Fruit fly (Drosophila melanogaster) whole organism, adult: ENCODE results near the gene CG1354.
A peak's percentile ranks its signal among the peaks of the same experiment; 100 is the strongest.

Experiments used
- CG11617 ChIP-seq: fragments of 200-800 bp; sonication (Bioruptor generic); optimal IDR thresholded peaks from 2 replicates; lab custom pipeline; 2017; ENCODE audit warnings: mild to moderate bottlenecking, missing biosample characterization, missing genetic modification reagents, missing genetic modification characterization
- CG12768 ChIP-seq: fragments of 200-800 bp; sonication (Bioruptor generic); optimal IDR thresholded peaks from 2 replicates; lab custom pipeline; 2017; ENCODE audit warnings: missing biosample characterization, missing genetic modification characterization, mild to moderate bottlenecking, moderate library complexity, missing genetic modification reagents
- CG14711 ChIP-seq: fragments of 200-800 bp; sonication (Bioruptor generic); optimal IDR thresholded peaks from 2 replicates; lab custom pipeline; 2018; ENCODE audit warnings: missing biosample characterization, mild to moderate bottlenecking, missing genetic modification characterization, moderate library complexity
- CG1620 ChIP-seq: fragments of 200-800 bp; sonication (Bioruptor generic); optimal IDR thresholded peaks from 2 replicates; lab custom pipeline; 2016; ENCODE audit warnings: missing biosample characterization, missing genetic modification characterization
- CG33017 ChIP-seq: fragments of 200-800 bp; sonication (Bioruptor generic); optimal IDR thresholded peaks from 2 replicates; lab custom pipeline; 2018; ENCODE audit warnings: missing biosample characterization, mild to moderate bottlenecking, missing genetic modification characterization, moderate library complexity
- CG5204 ChIP-seq: fragments of 200-800 bp; sonication (Bioruptor generic); optimal IDR thresholded peaks from 2 replicates; lab custom pipeline; 2016; ENCODE audit warnings: missing biosample characterization, missing genetic modification characterization
- CG7045 ChIP-seq: fragments of 200-800 bp; sonication (Bioruptor generic); optimal IDR thresholded peaks from 2 replicates; lab custom pipeline; 2017; ENCODE audit warnings: missing biosample characterization, mild to moderate bottlenecking, missing genetic modification characterization
- CG7101 ChIP-seq: fragments of 200-800 bp; sonication (Bioruptor generic); optimal IDR thresholded peaks from 2 replicates; lab custom pipeline; 2018; ENCODE audit warnings: missing biosample characterization, mild to moderate bottlenecking, missing genetic modification characterization, moderate library complexity
- Clk ChIP-seq: fragments of 200-800 bp; sonication (Bioruptor generic); optimal IDR thresholded peaks from 2 replicates; lab custom pipeline; 2017; ENCODE audit warnings: missing biosample characterization, missing genetic modification characterization
- Crg-1 ChIP-seq: fragments of 200-800 bp; sonication (Bioruptor generic); optimal IDR thresholded peaks from 2 replicates; lab custom pipeline; 2016; ENCODE audit warnings: missing biosample characterization, missing genetic modification characterization
- Hr96 ChIP-seq: fragments of 200-800 bp; sonication (Bioruptor generic); optimal IDR thresholded peaks from 2 replicates; lab custom pipeline; 2016; ENCODE audit warnings: missing biosample characterization, missing genetic modification characterization
- Mnt ChIP-seq: fragments of 200-800 bp; sonication (Bioruptor generic); optimal IDR thresholded peaks from 2 replicates; lab custom pipeline; 2016; ENCODE audit warnings: missing biosample characterization, mild to moderate bottlenecking, missing genetic modification characterization
- bab1 ChIP-seq: fragments of 200-800 bp; sonication (Bioruptor generic); optimal IDR thresholded peaks from 3 replicates; lab custom pipeline; 2019; ENCODE audit warnings: missing biosample characterization, mild to moderate bottlenecking, missing genetic modification characterization, moderate library complexity
- cic ChIP-seq: fragments of 200-800 bp; sonication (Bioruptor generic); optimal IDR thresholded peaks from 2 replicates; lab custom pipeline; 2017; ENCODE audit warnings: missing biosample characterization, mild to moderate bottlenecking, missing genetic modification characterization, moderate library complexity
- cnc ChIP-seq, 2 experiments: fragments of >200 bp; optimal IDR thresholded peaks; 2 replicates each; lab custom pipeline; 2017
- kay ChIP-seq: fragments of 200-800 bp; sonication (Bioruptor generic); peaks from one replicate; lab custom pipeline; 2016; ENCODE audit warnings: missing biosample characterization, missing genetic modification characterization, borderline replicate concordance
- ovo ChIP-seq: fragments of 200-800 bp; sonication (Bioruptor generic); optimal IDR thresholded peaks from 2 replicates; lab custom pipeline; 2016; ENCODE audit warnings: missing biosample characterization, missing genetic modification characterization
- pad ChIP-seq: fragments of 200-800 bp; sonication (Bioruptor generic); optimal IDR thresholded peaks from 3 replicates; lab custom pipeline; 2017; ENCODE audit warnings: missing biosample characterization, missing genetic modification characterization, mild to moderate bottlenecking, moderate library complexity, missing genetic modification reagents
- tj ChIP-seq: fragments of 200-800 bp; sonication (Bioruptor generic); optimal IDR thresholded peaks from 3 replicates; lab custom pipeline; 2017; ENCODE audit warnings: missing biosample characterization, mild to moderate bottlenecking, missing genetic modification characterization, moderate library complexity
- toe ChIP-seq: fragments of 200-800 bp; sonication (Bioruptor generic); optimal IDR thresholded peaks from 2 replicates; lab custom pipeline; 2016; ENCODE audit warnings: missing biosample characterization, missing genetic modification characterization

The CG1354 gene

dm6 chrX:9778545-9778944 is at the start of gene CG1354:
TSS of gene CG1354 (plus strand) at chrX:9778742.
- TF ChIP-seq pad, result peak; percentile 65
- no peak for TF ChIP-seq Clk
- TF ChIP-seq CG7101 (tag; lab: Kevin White, UChicago), result peak; percentile 31
- TF ChIP-seq CG1620 (GFP tag; lab: Kevin White, UChicago), result peak; percentile 74
- peak; percentile 77 for TF ChIP-seq Hr96 (GFP tag; lab: Kevin White, UChicago)
- no peak for TF ChIP-seq cnc (optimal IDR thresholded peaks at IDR 0.05; lab: Kevin White, UChicago)
- TF ChIP-seq CG33017, result no peak
- TF ChIP-seq CG12768, result no peak
- TF ChIP-seq CG11617 (GFP tag; lab: Kevin White, UChicago), result peak; percentile 38
- TF ChIP-seq ovo, result peak; percentile 61
- TF ChIP-seq bab1 (GFP tag; lab: Kevin White, UChicago), result peak; percentile 82
- TF ChIP-seq tj (GFP tag; lab: Kevin White, UChicago), result peak; percentile 56
- no peak for TF ChIP-seq kay
- TF ChIP-seq CG14711 (tag; lab: Kevin White, UChicago), result no peak
- peak; percentile 29 for TF ChIP-seq CG7045 (GFP tag; lab: Kevin White, UChicago)
- peak; percentile 8 for TF ChIP-seq toe (GFP tag; lab: Kevin White, UChicago)
- TF ChIP-seq CG5204 (GFP tag; lab: Kevin White, UChicago), result peak; percentile 16
- peak; percentile 78 for TF ChIP-seq Mnt (GFP tag; lab: Kevin White, UChicago)
- no peak for TF ChIP-seq cic
- peak; percentile 67 for TF ChIP-seq Crg-1 (GFP tag; lab: Kevin White, UChicago)

dm6 chrX:9729013-9730002 is 49.2 kb upstream of the CG1354 start, which contains the start of gene Sp1:
TSS of gene Sp1 (plus strand) at chrX:9729648.
- no peak for TF ChIP-seq Hr96 (GFP tag; lab: Kevin White, UChicago)

dm6 chrX:9731515-9731914 is 47.0 kb upstream of the CG1354 start:
- no peak for TF ChIP-seq tj (GFP tag; lab: Kevin White, UChicago)
- no peak for TF ChIP-seq CG12768
- no peak for TF ChIP-seq cic
- no peak for TF ChIP-seq toe (GFP tag; lab: Kevin White, UChicago)
- TF ChIP-seq bab1 (GFP tag; lab: Kevin White, UChicago), result no peak
- no peak for TF ChIP-seq Hr96 (GFP tag; lab: Kevin White, UChicago)
- no peak for TF ChIP-seq Crg-1 (GFP tag; lab: Kevin White, UChicago)
- TF ChIP-seq Clk, result no peak

dm6 chrX:9733189-9733588 is 45.4 kb upstream of the CG1354 start:
- TF ChIP-seq CG12768 (no peak), CG5204 (GFP tag; lab: Kevin White, UChicago) (no peak), tj (GFP tag; lab: Kevin White, UChicago) (no peak), kay (no peak), Crg-1 (GFP tag; lab: Kevin White, UChicago) (no peak), CG1620 (GFP tag; lab: Kevin White, UChicago) (no peak), cic (no peak), Clk (no peak), CG7045 (GFP tag; lab: Kevin White, UChicago) (no peak), CG7101 (tag; lab: Kevin White, UChicago) (no peak), Mnt (GFP tag; lab: Kevin White, UChicago) (no peak), CG11617 (GFP tag; lab: Kevin White, UChicago) (no peak), toe (GFP tag; lab: Kevin White, UChicago) (no peak), CG14711 (tag; lab: Kevin White, UChicago) (no peak)

dm6 chrX:9734808-9735207 is 43.7 kb upstream of the CG1354 start:
- no peak for TF ChIP-seq Mnt (GFP tag; lab: Kevin White, UChicago)
- TF ChIP-seq toe (GFP tag; lab: Kevin White, UChicago), result no peak
- no peak for TF ChIP-seq bab1 (GFP tag; lab: Kevin White, UChicago)
- no peak for TF ChIP-seq CG33017
- TF ChIP-seq CG7045 (GFP tag; lab: Kevin White, UChicago), result no peak
- TF ChIP-seq cic, result no peak
- no peak for TF ChIP-seq pad
- no peak for TF ChIP-seq CG1620 (GFP tag; lab: Kevin White, UChicago)
- TF ChIP-seq CG11617 (GFP tag; lab: Kevin White, UChicago), result no peak
- no peak for TF ChIP-seq CG12768
- TF ChIP-seq CG5204 (GFP tag; lab: Kevin White, UChicago), result no peak

- TF ChIP-seq CG33017 (no peak), tj (GFP tag; lab: Kevin White, UChicago) (no peak), CG11617 (GFP tag; lab: Kevin White, UChicago) (no peak)
Measured at dm6 chrX:9738551-9738950, 40.0 kb upstream of the CG1354 start.

- TF ChIP-seq CG12768 (no peak), CG7045 (GFP tag; lab: Kevin White, UChicago) (no peak), Clk (no peak), CG7101 (tag; lab: Kevin White, UChicago) (no peak), kay (no peak), bab1 (GFP tag; lab: Kevin White, UChicago) (no peak), cic (no peak), toe (GFP tag; lab: Kevin White, UChicago) (no peak), CG33017 (no peak)
Measured at dm6 chrX:9740269-9740668, 38.3 kb upstream of the CG1354 start.
